Worm (Caenorhabditis elegans): Measurements from ENCODE around the gene Y14H12B.1.

Gene Y14H12B.1

DNA sequence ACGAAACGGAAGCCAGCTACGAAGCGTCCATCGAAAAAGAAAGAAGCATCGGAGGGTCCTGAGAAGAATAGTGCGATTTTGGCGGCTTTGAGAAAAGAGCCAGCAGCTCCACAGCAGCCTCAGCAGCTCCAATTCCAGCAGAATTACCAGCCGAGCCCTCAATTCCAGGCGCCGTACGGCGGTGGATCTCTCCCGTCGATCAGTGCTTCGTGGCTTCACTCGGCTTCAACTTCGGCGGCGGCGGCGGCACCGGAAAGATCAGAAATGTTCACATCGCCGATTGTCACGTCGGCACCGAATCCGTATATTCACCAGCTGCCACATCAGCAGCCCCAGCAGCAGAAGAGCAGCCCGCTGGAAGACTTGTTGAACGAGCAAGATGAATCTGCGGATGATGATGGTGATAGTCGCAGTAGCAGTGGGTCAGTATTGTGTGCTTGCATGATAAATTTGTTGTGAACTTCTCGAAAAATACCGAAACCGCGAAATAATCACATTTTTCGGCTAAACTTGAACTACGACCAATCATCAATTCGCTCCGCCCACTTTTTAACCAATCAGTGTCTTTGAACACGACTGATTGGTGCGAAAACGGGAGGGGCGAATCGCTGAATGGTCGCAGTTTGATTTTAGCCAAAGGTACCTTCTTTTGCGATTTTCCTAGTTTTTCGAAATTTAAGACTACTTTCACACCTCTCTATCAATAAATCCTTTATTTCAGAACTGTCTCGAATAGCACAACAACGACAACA, 31.6 kb downstream of the Y14H12B.1 start:
- TF ChIP-seq W03F9.2 (tag; optimal IDR thresholded peaks at IDR 0.05) (no peak), dao-5 (tag; optimal IDR thresholded peaks at IDR 0.05) (no peak), him-1 (tag; optimal IDR thresholded peaks at IDR 0.05) (no peak)

DNA sequence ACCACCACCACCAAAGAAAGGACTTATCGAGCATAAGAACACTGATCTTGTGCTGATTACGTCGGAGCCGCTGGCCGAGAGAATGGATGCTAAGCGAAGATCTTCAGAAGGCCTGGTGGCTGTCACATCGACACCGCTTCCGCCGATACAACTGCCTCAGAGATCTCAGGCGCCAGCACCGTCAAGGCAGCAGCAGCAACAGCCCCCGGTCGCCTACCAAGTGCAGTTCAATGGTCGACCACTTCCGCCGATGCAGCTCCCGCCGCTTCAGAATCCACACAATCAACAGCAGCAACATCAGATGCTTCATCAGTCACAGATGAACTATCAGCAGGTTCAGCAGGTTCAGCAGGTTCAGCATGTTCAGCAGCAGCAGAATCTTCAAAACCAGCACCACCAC, 32.8 kb downstream of the Y14H12B.1 start:
- no peak for TF ChIP-seq W03F9.2 (tag; optimal IDR thresholded peaks at IDR 0.05)
- TF ChIP-seq him-1 (tag; optimal IDR thresholded peaks at IDR 0.05): no peak
- TF ChIP-seq dao-5 (tag; optimal IDR thresholded peaks at IDR 0.05): no peak

DNA sequence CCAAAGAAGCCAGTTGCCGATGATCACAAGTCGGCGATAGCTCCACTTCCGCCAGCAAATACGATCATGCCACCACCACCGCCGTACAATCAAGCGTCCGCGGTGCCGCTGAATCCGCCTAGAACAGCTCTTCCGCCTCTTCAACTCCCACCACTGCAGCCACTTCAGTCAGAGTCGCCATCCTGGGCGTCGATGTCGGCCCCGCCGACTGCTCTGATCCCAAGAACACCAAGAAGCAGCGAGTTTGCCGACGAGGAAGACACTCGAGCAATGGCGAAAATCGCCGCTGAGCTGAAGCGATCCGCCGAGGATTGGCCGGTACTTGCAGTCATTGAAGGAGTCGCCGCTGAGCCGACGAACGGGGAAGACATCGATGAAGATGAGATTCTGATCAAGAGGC, 33.8 kb downstream of the Y14H12B.1 start:
- TF ChIP-seq W03F9.2 (tag; optimal IDR thresholded peaks at IDR 0.05) (no peak), him-1 (tag; optimal IDR thresholded peaks at IDR 0.05) (no peak), dao-5 (tag; optimal IDR thresholded peaks at IDR 0.05) (no peak)

- TF ChIP-seq W03F9.2 (tag; optimal IDR thresholded peaks at IDR 0.05): no peak
- TF ChIP-seq dao-5 (tag; optimal IDR thresholded peaks at IDR 0.05): no peak
- TF ChIP-seq him-1 (tag; optimal IDR thresholded peaks at IDR 0.05): no peak
These were observed 34.6 kb downstream of the Y14H12B.1 start for ce11 chrII:3968808-3969207.

- no peak for TF ChIP-seq W03F9.2 (tag; optimal IDR thresholded peaks at IDR 0.05)
- TF ChIP-seq him-1 (tag; optimal IDR thresholded peaks at IDR 0.05): no peak
- no peak for TF ChIP-seq dao-5 (tag; optimal IDR thresholded peaks at IDR 0.05)
These were observed 37.9 kb downstream of the Y14H12B.1 start, which contains the start of gene K10G6.9 for ce11 chrII:3972153-3972552. Gene K10G6.9 (plus strand): TSS chrII:3972262.

DNA sequence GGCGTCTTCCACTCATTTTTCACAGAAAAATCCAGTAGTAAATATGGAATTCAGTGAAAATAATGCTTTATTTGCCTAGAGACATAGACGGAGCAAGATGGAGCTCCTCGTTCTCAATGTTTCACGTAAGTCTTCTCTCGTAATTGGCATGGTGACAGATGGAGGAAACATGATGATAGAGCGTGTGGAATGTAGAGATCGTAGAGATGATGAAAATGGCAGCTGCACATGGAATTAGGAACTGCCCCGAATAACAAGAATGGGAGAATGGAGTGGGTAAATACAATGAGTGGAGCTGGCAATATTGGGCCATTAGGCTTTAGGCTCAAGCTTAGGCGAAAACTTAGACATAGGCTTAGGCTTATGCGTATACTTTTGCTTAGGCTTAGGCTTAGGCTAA, 40.7 kb downstream of the Y14H12B.1 start, which contains the start of gene cank-26:
Gene cank-26 (minus strand): TSS at position 113 of the 400 bp plus-strand sequence.
- TF ChIP-seq dao-5 (tag; optimal IDR thresholded peaks at IDR 0.05) (no peak), him-1 (tag; optimal IDR thresholded peaks at IDR 0.05) (no peak), W03F9.2 (tag; optimal IDR thresholded peaks at IDR 0.05) (no peak)

DNA sequence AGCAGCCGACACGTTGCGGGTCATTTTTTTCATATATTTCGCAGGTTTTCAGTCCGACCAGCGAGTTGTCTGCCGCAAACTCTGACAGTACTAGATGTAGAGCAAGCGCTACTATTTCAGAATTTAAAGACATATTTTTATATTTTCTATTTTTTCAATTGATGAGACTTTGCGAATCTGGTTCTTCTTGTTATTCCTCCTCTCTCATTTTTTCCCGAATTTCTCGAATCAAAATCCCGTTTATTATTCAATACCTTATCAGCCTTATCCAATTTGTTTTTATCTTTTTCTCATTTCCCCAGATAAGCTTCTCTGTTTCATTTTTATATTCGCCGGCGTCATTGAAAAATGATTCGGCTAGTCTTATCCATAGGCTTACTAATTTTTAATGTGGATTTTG, 41.7 kb downstream of the Y14H12B.1 start, which contains the start of gene dos-2:
Gene dos-2 (plus strand): TSS at position 301 of the 400 bp plus-strand sequence.
- no peak for TF ChIP-seq him-1 (tag; optimal IDR thresholded peaks at IDR 0.05)
- TF ChIP-seq dao-5 (tag; optimal IDR thresholded peaks at IDR 0.05): no peak
- no peak for TF ChIP-seq W03F9.2 (tag; optimal IDR thresholded peaks at IDR 0.05)

- no peak for TF ChIP-seq dao-5 (tag; optimal IDR thresholded peaks at IDR 0.05)
- TF ChIP-seq W03F9.2 (tag; optimal IDR thresholded peaks at IDR 0.05): no peak
- TF ChIP-seq him-1 (tag; optimal IDR thresholded peaks at IDR 0.05): no peak
These were observed 44.0 kb downstream of the Y14H12B.1 start for ce11 chrII:3978198-3978597.

DNA sequence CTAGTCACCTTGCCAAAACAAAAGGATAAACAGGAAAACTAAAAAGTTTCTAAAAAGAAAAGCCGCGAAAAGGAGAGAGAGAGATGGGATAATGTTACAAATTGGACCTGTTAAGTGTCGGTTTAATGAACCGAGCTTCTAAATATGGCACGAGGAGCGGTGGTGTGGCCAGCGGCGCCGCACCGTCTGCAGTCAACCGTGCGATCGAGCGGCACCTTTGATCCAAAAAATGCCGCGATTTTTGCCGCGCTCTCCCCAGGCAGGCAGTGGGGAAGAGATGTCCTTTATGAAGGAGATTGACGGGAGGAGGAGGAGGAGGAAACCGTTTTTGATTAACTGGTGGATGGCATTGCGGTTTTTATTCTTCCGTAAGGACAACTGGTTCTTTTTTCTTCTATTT, 46.1 kb downstream of the Y14H12B.1 start:
- TF ChIP-seq W03F9.2 (tag; optimal IDR thresholded peaks at IDR 0.05) (no peak), dao-5 (tag; optimal IDR thresholded peaks at IDR 0.05) (no peak), him-1 (tag; optimal IDR thresholded peaks at IDR 0.05) (no peak)

DNA sequence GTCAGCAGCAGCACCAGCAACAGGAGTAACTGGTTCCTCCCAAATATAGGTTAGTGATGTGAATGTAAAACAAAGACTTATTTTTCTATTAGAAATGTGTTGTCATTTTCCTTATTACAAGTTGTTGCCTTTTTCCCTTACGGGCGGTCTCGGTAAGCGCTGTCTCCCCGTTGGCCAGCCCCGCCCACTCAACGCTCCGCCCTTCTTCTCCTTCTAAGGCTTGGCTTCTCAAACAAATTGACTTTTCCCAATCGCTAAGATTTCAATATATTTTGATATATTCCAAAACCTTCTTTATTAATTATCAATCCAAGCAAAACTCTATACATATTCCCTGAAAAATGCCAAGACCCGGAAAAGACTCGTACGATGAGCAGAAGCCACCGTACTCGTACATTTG, 48.1 kb downstream of the Y14H12B.1 start, which contains the start of gene lin-31:
Gene lin-31 (plus strand): TSS at position 237 of the 400 bp plus-strand sequence.
- TF ChIP-seq him-1 (tag; optimal IDR thresholded peaks at IDR 0.05) (no peak), W03F9.2 (tag; optimal IDR thresholded peaks at IDR 0.05) (no peak), dao-5 (tag; optimal IDR thresholded peaks at IDR 0.05) (no peak)

ce11 chrII:3984242-3984641, 50.0 kb downstream of the Y14H12B.1 start:
- no peak for TF ChIP-seq dao-5 (tag; optimal IDR thresholded peaks at IDR 0.05)
- no peak for TF ChIP-seq W03F9.2 (tag; optimal IDR thresholded peaks at IDR 0.05)
- no peak for TF ChIP-seq him-1 (tag; optimal IDR thresholded peaks at IDR 0.05)

Measured in whole organism, L4/young adult.